Worm (Caenorhabditis elegans) whole organism, L2 larva: Measurements from ENCODE around the gene str-182.

Experiments used
- ZK546.5 ChIP-seq: sonication (generic microtip); optimal IDR thresholded peaks from 2 replicates; lab custom pipeline; 2017; ENCODE audit warnings: missing biosample characterization, missing genetic modification characterization
- aly-2 ChIP-seq: fragments of 150-350 bp; optimal IDR thresholded peaks from 2 replicates; lab custom pipeline; 2014; ENCODE audit warnings: missing biosample characterization, missing genetic modification characterization
- blmp-1 ChIP-seq: sonication (generic microtip); optimal IDR thresholded peaks from 2 replicates; lab custom pipeline; 2017; ENCODE audit warnings: missing genetic modification characterization, mild to moderate bottlenecking, missing compliant biosample characterization, antibody characterized with exemption, moderate library complexity; ENCODE audit not compliant: insufficient read depth
- lsy-2 ChIP-seq, 2 experiments: fragments of 150-350 bp in 1 of 2; sonication (generic microtip) in 1 of 2; optimal IDR thresholded peaks; 2 replicates each; lab custom pipeline; 2014 to 2017; ENCODE audit warnings: missing biosample characterization in 2 of 2, missing genetic modification characterization in 2 of 2
- mab-5 ChIP-seq: fragments of 150-350 bp; optimal IDR thresholded peaks from 2 replicates; lab custom pipeline; 2014; ENCODE audit warnings: missing biosample characterization, missing genetic modification characterization
- unc-55 ChIP-seq: fragments of 150-350 bp; sonication (generic microtip); optimal IDR thresholded peaks from 3 replicates; lab custom pipeline; 2014; ENCODE audit warnings: missing biosample characterization, missing genetic modification reagents, missing genetic modification characterization
- unc-62 ChIP-seq: fragments of 150-350 bp; optimal IDR thresholded peaks from 2 replicates; lab custom pipeline; 2014; ENCODE audit warnings: missing biosample characterization, missing genetic modification reagents, missing genetic modification characterization
- ztf-11 ChIP-seq: sonication (generic microtip); optimal IDR thresholded peaks from 2 replicates; lab custom pipeline; 2017; ENCODE audit warnings: missing biosample characterization, missing genetic modification characterization
- ztf-4 ChIP-seq: fragments of 150-350 bp; optimal IDR thresholded peaks from 2 replicates; lab custom pipeline; 2014; ENCODE audit warnings: missing biosample characterization, missing genetic modification characterization

ce11 chrV:10183810-10184209, 49.4 kb downstream of the str-182 start:
- TF ChIP-seq aly-2 (no peak), blmp-1 (tag; lab: Kevin White, UChicago) (no peak), ztf-11 (tag; lab: Kevin White, UChicago) (no peak), unc-55 (no peak), ZK546.5 (tag; lab: Kevin White, UChicago) (no peak), mab-5 (tag; lab: Kevin White, UChicago) (no peak), unc-62 (GFP tag; lab: Kevin White, UChicago) (no peak), lsy-2 (tag; optimal IDR thresholded peaks at IDR 0.05; lab: Kevin White, UChicago) (no peak), ztf-4 (no peak)
